Fruit fly (Drosophila melanogaster) whole organism, prepupa: ENCODE results near the gene CG6048.

Source experiments
- Blimp-1 ChIP-seq: fragments of 200-800 bp; sonication (Bioruptor generic); optimal IDR thresholded peaks from 3 replicates; lab custom pipeline; 2017; ENCODE audit warnings: missing biosample characterization, missing genetic modification characterization, mild to moderate bottlenecking, moderate library complexity, missing genetic modification reagents
- CG10631 ChIP-seq: fragments of 200-800 bp; sonication (Bioruptor generic); optimal IDR thresholded peaks from 2 replicates; lab custom pipeline; 2016; ENCODE audit warnings: missing biosample characterization, missing genetic modification characterization
- CG10669 ChIP-seq: fragments of 200-800 bp; sonication (Bioruptor generic); optimal IDR thresholded peaks from 3 replicates; lab custom pipeline; 2018; ENCODE audit warnings: missing biosample characterization, mild to moderate bottlenecking, missing genetic modification characterization, moderate library complexity
- CG11294 ChIP-seq: fragments of 200-800 bp; sonication (Bioruptor generic); IDR thresholded peaks from 2 replicates; pipeline ENCODE4 v1.3.6; 2022; ENCODE audit warnings: missing biosample characterization, missing genetic modification characterization
- CG11902 ChIP-seq: fragments of 200-800 bp; sonication (Bioruptor generic); optimal IDR thresholded peaks from 3 replicates; lab custom pipeline; 2016; ENCODE audit warnings: missing biosample characterization, missing genetic modification characterization
- CG15336 ChIP-seq: fragments of 200-800 bp; sonication (Bioruptor generic); IDR thresholded peaks from 2 replicates; pipeline ENCODE4 v1.3.6; 2022; ENCODE audit warnings: missing biosample characterization, missing genetic modification characterization
- CG1621 ChIP-seq: fragments of 200-800 bp; sonication (Bioruptor generic); optimal IDR thresholded peaks from 3 replicates; lab custom pipeline; 2018; ENCODE audit warnings: missing biosample characterization, mild to moderate bottlenecking, missing genetic modification characterization
- CG31627 ChIP-seq: fragments of 200-800 bp; sonication (Bioruptor generic); optimal IDR thresholded peaks from 3 replicates; lab custom pipeline; 2016; ENCODE audit warnings: missing biosample characterization, missing genetic modification characterization
- CG32006 ChIP-seq: fragments of 200-800 bp; sonication (Bioruptor generic); optimal IDR thresholded peaks from 3 replicates; lab custom pipeline; 2017; ENCODE audit warnings: missing biosample characterization, mild to moderate bottlenecking, missing genetic modification characterization
- CG34406 ChIP-seq: fragments of 200-800 bp; sonication (Bioruptor generic); optimal IDR thresholded peaks from 3 replicates; lab custom pipeline; 2016; ENCODE audit warnings: missing biosample characterization, missing genetic modification characterization
- CG3919 ChIP-seq: fragments of 200-800 bp; sonication (Bioruptor generic); optimal IDR thresholded peaks from 3 replicates; lab custom pipeline; 2016; ENCODE audit warnings: missing biosample characterization, missing genetic modification characterization
- CG4318 ChIP-seq: fragments of 200-800 bp; sonication (Bioruptor generic); optimal IDR thresholded peaks from 3 replicates; lab custom pipeline; 2017; ENCODE audit warnings: missing biosample characterization, mild to moderate bottlenecking, missing genetic modification characterization
- CG6163 ChIP-seq: fragments of 200-800 bp; sonication (Bioruptor generic); IDR thresholded peaks from 3 replicates; pipeline ENCODE4 v1.3.6; 2022; ENCODE audit warnings: missing biosample characterization, missing genetic modification characterization
- CG6276 ChIP-seq: fragments of 200-800 bp; sonication (Bioruptor generic); optimal IDR thresholded peaks from 2 replicates; lab custom pipeline; 2017; ENCODE audit warnings: missing biosample characterization, mild to moderate bottlenecking, missing genetic modification characterization
- CG6808 ChIP-seq: fragments of 200-800 bp; sonication (Bioruptor generic); optimal IDR thresholded peaks from 3 replicates; lab custom pipeline; 2017; ENCODE audit warnings: missing biosample characterization, missing genetic modification characterization, mild to moderate bottlenecking, moderate library complexity, missing genetic modification reagents
- CG6854 ChIP-seq: fragments of 200-800 bp; sonication (Bioruptor generic); optimal IDR thresholded peaks from 2 replicates; lab custom pipeline; 2017; ENCODE audit warnings: missing biosample characterization, mild to moderate bottlenecking, missing genetic modification characterization
- CG8319 ChIP-seq: fragments of 200-800 bp; sonication (Bioruptor generic); optimal IDR thresholded peaks from 3 replicates; lab custom pipeline; 2016; ENCODE audit warnings: missing biosample characterization, missing genetic modification characterization
- Eip75B ChIP-seq: fragments of 200-800 bp; sonication (Bioruptor generic); optimal IDR thresholded peaks from 3 replicates; lab custom pipeline; 2016; ENCODE audit warnings: missing biosample characterization, missing genetic modification characterization
- Eip78C ChIP-seq: fragments of 200-800 bp; sonication (Bioruptor generic); peaks from one replicate; lab custom pipeline; 2016; ENCODE audit warnings: missing biosample characterization, missing genetic modification characterization
- Ets21C ChIP-seq: fragments of 200-800 bp; sonication (Bioruptor generic); optimal IDR thresholded peaks from 3 replicates; lab custom pipeline; 2016; ENCODE audit warnings: missing biosample characterization, missing genetic modification characterization
- Ets96B ChIP-seq: fragments of 200-800 bp; optimal IDR thresholded peaks from 2 replicates; lab custom pipeline; 2019; ENCODE audit warnings: missing biosample characterization, mild to moderate bottlenecking, missing genetic modification characterization, moderate library complexity
- Gug ChIP-seq: fragments of 200-800 bp; sonication (Bioruptor generic); IDR thresholded peaks from 2 replicates; pipeline ENCODE4 v1.3.6; 2022; ENCODE audit warnings: missing biosample characterization, missing genetic modification characterization
- Hr38 ChIP-seq: sonication (Bioruptor generic); optimal IDR thresholded peaks from 2 replicates; lab custom pipeline; 2016; ENCODE audit warnings: missing biosample characterization, missing genetic modification characterization
- Hr39 ChIP-seq: fragments of 200-800 bp; sonication (Bioruptor generic); optimal IDR thresholded peaks from 2 replicates; lab custom pipeline; 2016; ENCODE audit warnings: missing biosample characterization, missing genetic modification characterization
- Lpt ChIP-seq: fragments of 200-800 bp; sonication (Bioruptor generic); optimal IDR thresholded peaks from 3 replicates; lab custom pipeline; 2016; ENCODE audit warnings: missing biosample characterization, missing genetic modification characterization
- Met ChIP-seq: fragments of 200-800 bp; sonication (Bioruptor generic); optimal IDR thresholded peaks from 3 replicates; lab custom pipeline; 2016; ENCODE audit warnings: missing biosample characterization, missing genetic modification characterization
- Smox ChIP-seq: fragments of 200-800 bp; sonication (Bioruptor generic); optimal IDR thresholded peaks from 3 replicates; lab custom pipeline; 2016; ENCODE audit warnings: missing biosample characterization, missing genetic modification characterization
- Sox102F ChIP-seq: fragments of 200-800 bp; sonication (Bioruptor generic); optimal IDR thresholded peaks from 2 replicates; lab custom pipeline; 2016; ENCODE audit warnings: missing biosample characterization, mild to moderate bottlenecking, missing genetic modification characterization
- Sox14 ChIP-seq: fragments of 200-800 bp; sonication (Bioruptor generic); optimal IDR thresholded peaks from 3 replicates; lab custom pipeline; 2016; ENCODE audit warnings: missing biosample characterization, missing genetic modification characterization
- Sox15 ChIP-seq: fragments of 200-800 bp; sonication (Bioruptor generic); optimal IDR thresholded peaks from 3 replicates; lab custom pipeline; 2016; ENCODE audit warnings: missing biosample characterization, missing genetic modification characterization
- achi ChIP-seq: fragments of 200-800 bp; sonication (Bioruptor generic); optimal IDR thresholded peaks from 3 replicates; lab custom pipeline; 2016; ENCODE audit warnings: missing biosample characterization, missing genetic modification characterization
- acj6 ChIP-seq: fragments of 200-800 bp; sonication (Bioruptor generic); optimal IDR thresholded peaks from 3 replicates; lab custom pipeline; 2016; ENCODE audit warnings: missing biosample characterization, missing genetic modification characterization
- cyc ChIP-seq: fragments of 200-800 bp; sonication (Bioruptor generic); optimal IDR thresholded peaks from 3 replicates; lab custom pipeline; 2016; ENCODE audit warnings: missing biosample characterization, missing genetic modification characterization
- dsx ChIP-seq: fragments of 200-800 bp; optimal IDR thresholded peaks from 3 replicates; lab custom pipeline; 2019; ENCODE audit warnings: missing biosample characterization, mild to moderate bottlenecking, missing genetic modification characterization, moderate library complexity; ENCODE audit not compliant: poor library complexity, severe bottlenecking
- eg ChIP-seq: fragments of 200-800 bp; sonication (Bioruptor generic); IDR thresholded peaks from 3 replicates; pipeline ENCODE4 v1.3.6; 2022; ENCODE audit warnings: missing biosample characterization, missing genetic modification characterization
- esn ChIP-seq: fragments of 200-800 bp; sonication (Bioruptor generic); optimal IDR thresholded peaks from 2 replicates; lab custom pipeline; 2016; ENCODE audit warnings: missing biosample characterization, mild to moderate bottlenecking, missing genetic modification characterization, moderate library complexity
- fd59A ChIP-seq: fragments of 200-800 bp; sonication (Bioruptor generic); optimal IDR thresholded peaks from 2 replicates; lab custom pipeline; 2017; ENCODE audit warnings: missing biosample characterization, mild to moderate bottlenecking, missing genetic modification characterization, missing genetic modification reagents
- fd85E ChIP-seq: fragments of 200-800 bp; sonication (Bioruptor generic); optimal IDR thresholded peaks from 3 replicates; lab custom pipeline; 2016; ENCODE audit warnings: missing biosample characterization, missing genetic modification characterization
- fkh ChIP-seq: fragments of 200-800 bp; sonication (Bioruptor generic); optimal IDR thresholded peaks from 3 replicates; lab custom pipeline; 2017; ENCODE audit warnings: missing biosample characterization, mild to moderate bottlenecking, missing genetic modification characterization, moderate library complexity
- lz ChIP-seq: fragments of 200-800 bp; sonication (Bioruptor generic); optimal IDR thresholded peaks from 3 replicates; lab custom pipeline; 2016; ENCODE audit warnings: missing biosample characterization, missing genetic modification characterization
- net ChIP-seq: fragments of 200-800 bp; sonication (Bioruptor generic); optimal IDR thresholded peaks from 3 replicates; lab custom pipeline; 2016; ENCODE audit warnings: missing biosample characterization, missing genetic modification characterization
- pdm3 ChIP-seq: fragments of 200-800 bp; sonication (Bioruptor generic); optimal IDR thresholded peaks from 3 replicates; lab custom pipeline; 2016; ENCODE audit warnings: missing biosample characterization, missing genetic modification characterization
- salr ChIP-seq, 2 experiments: fragments of 200-800 bp; sonication (Bioruptor generic); optimal IDR thresholded peaks; 3 replicates each; lab custom pipeline; 2016 to 2018; ENCODE audit warnings: missing biosample characterization in 2 of 2, missing genetic modification characterization in 2 of 2, mild to moderate bottlenecking in 1 of 2
- spab ChIP-seq: fragments of 200-800 bp; sonication (Bioruptor generic); optimal IDR thresholded peaks from 2 replicates; lab custom pipeline; 2017; ENCODE audit warnings: missing biosample characterization, mild to moderate bottlenecking, missing genetic modification characterization, missing genetic modification reagents
- ss ChIP-seq, 2 experiments: fragments of 200-800 bp; sonication (Bioruptor generic); optimal IDR thresholded peaks; 2 replicates in 1 of 2; 3 replicates in 1 of 2; lab custom pipeline; 2017 to 2018; ENCODE audit warnings: mild to moderate bottlenecking in 2 of 2, missing biosample characterization in 2 of 2, missing genetic modification characterization in 2 of 2, moderate library complexity in 1 of 2
- svp ChIP-seq: fragments of 200-800 bp; sonication (Bioruptor generic); peaks from one replicate; lab custom pipeline; 2016; ENCODE audit warnings: missing biosample characterization, missing genetic modification characterization
- topi ChIP-seq: fragments of 200-800 bp; sonication (Bioruptor generic); optimal IDR thresholded peaks from 3 replicates; lab custom pipeline; 2016; ENCODE audit warnings: missing biosample characterization, missing genetic modification characterization

Gene CG6048

dm6 chrX:5920932-5921331 lies 31.4 kb upstream of the CG6048 start (continued):
- TF ChIP-seq CG31627 (GFP tag; lab: Kevin White, UChicago) = no peak
- TF ChIP-seq topi (GFP tag; lab: Kevin White, UChicago) = no peak
- TF ChIP-seq CG10631 (GFP tag; lab: Kevin White, UChicago) = no peak

dm6 chrX:5922057-5922456 lies 30.3 kb upstream of the CG6048 start:
- TF ChIP-seq Eip78C (GFP tag; lab: Kevin White, UChicago) (peak; percentile 5), Hr38 (GFP tag; lab: Kevin White, UChicago) (no peak)

- peak; percentile 21 for TF ChIP-seq fd59A (GFP tag; lab: Kevin White, UChicago)
- peak; percentile 46 for TF ChIP-seq CG10669 (GFP tag; lab: Kevin White, UChicago)
- no peak for TF ChIP-seq CG11294 (GFP tag; lab: Robert Waterston, UW)
- TF ChIP-seq ss (GFP tag; optimal IDR thresholded peaks at IDR 0.05; lab: Kevin White, UChicago) = peak in 1 of 2 experiments; percentile 65
- peak; percentile 60 for TF ChIP-seq dsx (GFP tag; lab: Kevin White, UChicago)
- 0 out of 2 replicates have a peak, but pooled peaks have one; percentile 21 for TF ChIP-seq Gug (GFP tag; lab: Robert Waterston, UW)
- peak; percentile 83 for TF ChIP-seq CG31627 (GFP tag; lab: Kevin White, UChicago)
- no peak for TF ChIP-seq fkh (GFP tag; lab: Kevin White, UChicago)
- TF ChIP-seq acj6 (GFP tag; lab: Kevin White, UChicago) = peak; percentile 79
- TF ChIP-seq Lpt (GFP tag; lab: Kevin White, UChicago) = peak; percentile 4
- peak; percentile 84 for TF ChIP-seq topi (GFP tag; lab: Kevin White, UChicago)
- TF ChIP-seq Blimp-1 (GFP tag; lab: Kevin White, UChicago) = peak; percentile 30
- TF ChIP-seq fd85E (GFP tag; lab: Kevin White, UChicago) = peak; percentile 4
- TF ChIP-seq CG6163 (GFP tag; lab: Robert Waterston, UW) = peak; percentile 78
- peak; percentile 64 for TF ChIP-seq Sox15 (GFP tag; lab: Kevin White, UChicago)
- peak; percentile 38; the same call in 1 of the 3 replicates for TF ChIP-seq eg
- 0 out of 2 replicates have a peak, but pooled peaks have one; percentile 21 for TF ChIP-seq CG15336 (GFP tag; lab: Robert Waterston, UW)
- no peak for TF ChIP-seq CG4318 (GFP tag; lab: Kevin White, UChicago)
- peak; percentile 23 for TF ChIP-seq spab (GFP tag; lab: Kevin White, UChicago)
- peak; percentile 70 for TF ChIP-seq CG3919 (GFP tag; lab: Kevin White, UChicago)
- TF ChIP-seq CG1621 (tag; lab: Kevin White, UChicago) = peak; percentile 20
- no peak for TF ChIP-seq salr (GFP tag; optimal IDR thresholded peaks at IDR 0.05; lab: Kevin White, UChicago)
- peak; percentile 43 for TF ChIP-seq Ets96B (tag; lab: Kevin White, UChicago)
- TF ChIP-seq CG11902 (GFP tag; lab: Kevin White, UChicago) = peak; percentile 71
- TF ChIP-seq Ets21C (GFP tag; lab: Kevin White, UChicago) = peak; percentile 75
- TF ChIP-seq Smox (GFP tag; lab: Kevin White, UChicago) = peak; percentile 80
- TF ChIP-seq svp (GFP tag; lab: Kevin White, UChicago) = peak; percentile 90
- TF ChIP-seq Sox14 (GFP tag; lab: Kevin White, UChicago) = peak; percentile 67
- no peak for TF ChIP-seq Hr38 (GFP tag; lab: Kevin White, UChicago)
- TF ChIP-seq CG32006 (GFP tag; lab: Kevin White, UChicago) = peak; percentile 52
- peak; percentile 84 for TF ChIP-seq Hr39 (GFP tag; lab: Kevin White, UChicago)
- TF ChIP-seq pdm3 (GFP tag; lab: Kevin White, UChicago) = peak; percentile 75
- peak; percentile 21 for TF ChIP-seq CG6276 (GFP tag; lab: Kevin White, UChicago)
- peak; percentile 82 for TF ChIP-seq esn
- TF ChIP-seq achi (GFP tag; lab: Kevin White, UChicago) = peak; percentile 64
- peak; percentile 71 for TF ChIP-seq CG8319 (GFP tag; lab: Kevin White, UChicago)
- TF ChIP-seq CG34406 (GFP tag; lab: Kevin White, UChicago) = peak; percentile 68
- peak; percentile 89 for TF ChIP-seq Met (GFP tag; lab: Kevin White, UChicago)
- peak; percentile 64 for TF ChIP-seq net (GFP tag; lab: Kevin White, UChicago)
- TF ChIP-seq Sox102F = peak; percentile 82
- peak; percentile 81 for TF ChIP-seq Eip75B (GFP tag; lab: Kevin White, UChicago)
- peak; percentile 84 for TF ChIP-seq cyc
- peak; percentile 75 for TF ChIP-seq lz (GFP tag; lab: Kevin White, UChicago)
- TF ChIP-seq CG6808 (GFP tag; lab: Kevin White, UChicago) = no peak
- peak; percentile 68 for TF ChIP-seq CG6854 (GFP tag; lab: Kevin White, UChicago)
These were observed 29.2 kb upstream of the CG6048 start for dm6 chrX:5923124-5923523.
